Worm (Caenorhabditis elegans): ENCODE data around the gene tth-1.

DNA sequence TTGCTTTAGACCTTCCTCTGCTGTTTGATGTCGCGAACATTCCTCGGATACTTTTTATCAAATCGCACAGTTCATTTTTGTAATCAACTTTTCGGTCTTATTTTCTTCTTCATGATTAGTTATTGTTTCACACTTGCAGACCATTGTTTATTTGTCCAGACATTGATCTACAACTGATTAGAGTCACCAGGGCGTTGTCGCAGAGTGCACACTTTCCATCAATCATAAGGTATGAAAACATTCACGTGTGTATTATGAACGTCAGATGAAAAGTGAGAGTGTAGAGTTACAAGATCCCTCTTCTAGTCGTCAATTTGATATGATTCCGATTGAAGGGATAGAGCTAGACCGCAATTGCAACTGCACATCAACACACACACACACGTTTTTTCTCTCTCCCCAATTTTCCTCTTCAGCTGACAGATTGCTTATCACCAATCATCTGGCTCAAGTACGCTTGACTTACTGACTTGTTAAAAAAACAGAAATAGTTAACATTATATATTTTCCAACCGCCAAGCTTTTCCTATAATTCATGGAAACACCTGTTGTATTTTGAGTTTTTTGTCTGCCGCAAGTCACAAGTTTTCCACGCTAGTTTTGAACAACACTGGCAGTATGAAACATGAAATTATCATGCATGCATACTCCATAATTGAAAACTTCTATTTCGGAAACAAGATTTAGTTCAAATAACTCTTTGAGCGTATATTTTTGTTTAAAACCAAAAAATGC is 16.6 kb upstream of the tth-1 start:
- TF ChIP-seq nhr-77 (tag; optimal IDR thresholded peaks at IDR 0.05): no peak
- no peak for TF ChIP-seq nhr-10 (tag; optimal IDR thresholded peaks at IDR 0.05)
- TF ChIP-seq snpc-4 (tag; optimal IDR thresholded peaks at IDR 0.05): no peak
- no peak for TF ChIP-seq elt-1 (tag; optimal IDR thresholded peaks at IDR 0.05)
- no peak for TF ChIP-seq ztf-11 (tag; optimal IDR thresholded peaks at IDR 0.05)
- no peak for TF ChIP-seq nhr-237 (tag; optimal IDR thresholded peaks at IDR 0.05)
- no peak for TF ChIP-seq skn-1 (tag; optimal IDR thresholded peaks at IDR 0.05)
- no peak for TF ChIP-seq sma-3 (GFP tag; optimal IDR thresholded peaks at IDR 0.05)
- no peak for TF ChIP-seq ceh-82 (tag; optimal IDR thresholded peaks at IDR 0.05)

Measured in whole organism, L2 larva.